Worm (Caenorhabditis elegans): ENCODE results near the gene cup-14.

Gene cup-14

DNA sequence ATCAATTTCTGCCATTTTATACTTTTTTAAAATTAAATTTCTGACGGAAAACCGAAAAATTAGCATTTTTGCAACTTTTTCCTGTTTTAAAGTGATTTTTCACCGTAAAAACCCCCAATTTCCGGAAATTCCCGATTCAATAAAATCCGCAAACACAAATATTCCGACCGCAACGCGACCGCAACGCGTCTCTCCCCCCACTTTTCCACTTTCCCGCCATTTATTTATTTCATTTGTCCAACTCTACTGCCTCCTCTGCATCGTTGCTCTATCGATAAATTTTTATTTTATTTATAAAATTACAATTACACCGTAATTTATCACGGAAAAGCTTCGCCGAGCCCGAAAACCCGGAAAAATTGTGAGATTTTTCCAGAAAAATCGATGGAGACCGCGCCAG, 16.2 kb upstream of the cup-14 start, which contains the start of gene mcd-1 (continued):
- TF ChIP-seq efl-3 (GFP tag; optimal IDR thresholded peaks at IDR 0.05) (no peak), ama-1 (optimal IDR thresholded peaks at IDR 0.05) (no peak), lin-13 (GFP tag; optimal IDR thresholded peaks at IDR 0.05) (peak; percentile 67), lin-15B (tag; optimal IDR thresholded peaks at IDR 0.05) (peak; percentile 92), C34B4.2 (tag; optimal IDR thresholded peaks at IDR 0.05) (no peak), sptf-1 (tag; optimal IDR thresholded peaks at IDR 0.05) (no peak), pax-3 (tag; optimal IDR thresholded peaks at IDR 0.05) (no peak), unc-30 (tag; optimal IDR thresholded peaks at IDR 0.05) (no peak), pqm-1 (tag; optimal IDR thresholded peaks at IDR 0.05) (no peak), fos-1 (tag; optimal IDR thresholded peaks at IDR 0.05) (peak; percentile 5), unc-98 (GFP tag; IDR thresholded peaks at IDR 0.05) (no peak), tlp-1 (tag; optimal IDR thresholded peaks at IDR 0.05) (no peak), lin-39 (tag; optimal IDR thresholded peaks at IDR 0.05) (no peak), sox-4 (tag; optimal IDR thresholded peaks at IDR 0.05) (no peak), blmp-1 (tag; optimal IDR thresholded peaks at IDR 0.05) (peak; percentile 66), nhr-90 (tag; optimal IDR thresholded peaks at IDR 0.05; ENCODE audit: poor library complexity) (peak; percentile 15), pag-3 (tag; optimal IDR thresholded peaks at IDR 0.05; ENCODE audit: borderline replicate concordance, insufficient read depth) (no peak), ceh-63 (GFP tag; optimal IDR thresholded peaks at IDR 0.05) (no peak), snu-23 (GFP tag; optimal IDR thresholded peaks at IDR 0.05) (peak; percentile 65), unc-62 (GFP tag; optimal IDR thresholded peaks at IDR 0.05) (no peak), nhr-11 (tag; optimal IDR thresholded peaks at IDR 0.05) (no peak), nhr-76 (tag; optimal IDR thresholded peaks at IDR 0.05) (no peak), C16A3.4 (tag; optimal IDR thresholded peaks at IDR 0.05) (peak; percentile 59), ceh-90 (tag; optimal IDR thresholded peaks at IDR 0.05) (no peak), F16B12.6 (tag; optimal IDR thresholded peaks at IDR 0.05) (peak; percentile 22), snpc-4 (tag; optimal IDR thresholded peaks at IDR 0.05) (no peak), unc-86 (tag; optimal IDR thresholded peaks at IDR 0.05) (peak; percentile 26), ceh-82 (tag; optimal IDR thresholded peaks at IDR 0.05) (peak in 1 of 3 experiments; percentile 46), sup-37 (GFP tag; optimal IDR thresholded peaks at IDR 0.05) (no peak), skn-1 (tag; optimal IDR thresholded peaks at IDR 0.05) (peak; percentile 43), vab-15 (tag; optimal IDR thresholded peaks at IDR 0.05) (no peak), lin-14 (GFP tag; optimal IDR thresholded peaks at IDR 0.05) (no peak), dpl-1 (GFP tag; optimal IDR thresholded peaks at IDR 0.05) (peak; percentile 81 to 90 (median 81)), isw-1 (GFP tag; IDR thresholded peaks at IDR 0.05) (peak; percentile 32), nhr-71 (tag; optimal IDR thresholded peaks at IDR 0.05) (peak; percentile 75), grh-1 (GFP tag; IDR thresholded peaks at IDR 0.05) (no peak), mep-1 (tag; optimal IDR thresholded peaks at IDR 0.05) (peak; percentile 26), efl-1 (optimal IDR thresholded peaks at IDR 0.05) (peak; percentile 80 to 98), efl-1 (GFP tag; optimal IDR thresholded peaks at IDR 0.05 in 1 of 2) (peak; percentile 80 to 97), lir-3 (tag; optimal IDR thresholded peaks at IDR 0.05; ENCODE audit: poor library complexity) (no peak), fkh-8 (tag; optimal IDR thresholded peaks at IDR 0.05) (peak; percentile 66), jun-1 (tag; optimal IDR thresholded peaks at IDR 0.05) (no peak), hpl-2 (GFP tag; optimal IDR thresholded peaks at IDR 0.05) (peak; percentile 16), egl-13 (tag; optimal IDR thresholded peaks at IDR 0.05) (peak; percentile 26), aha-1 (tag; optimal IDR thresholded peaks at IDR 0.05) (no peak), aly-2 (tag; optimal IDR thresholded peaks at IDR 0.05) (no peak), ceh-8 (GFP tag; optimal IDR thresholded peaks at IDR 0.05) (no peak), lin-35 (GFP tag; optimal IDR thresholded peaks at IDR 0.05) (peak; percentile 78 to 93), swsn-7 (tag; optimal IDR thresholded peaks at IDR 0.05) (peak; percentile 21), tbx-2 (tag; optimal IDR thresholded peaks at IDR 0.05) (peak; percentile 32), fkh-10 (GFP tag; optimal IDR thresholded peaks at IDR 0.05) (peak; percentile 13), hlh-4 (tag; optimal IDR thresholded peaks at IDR 0.05) (no peak)
